Worm (Caenorhabditis elegans): ENCODE measurements around the gene Y37A1A.3.

Y37A1A.3 gene

DNA sequence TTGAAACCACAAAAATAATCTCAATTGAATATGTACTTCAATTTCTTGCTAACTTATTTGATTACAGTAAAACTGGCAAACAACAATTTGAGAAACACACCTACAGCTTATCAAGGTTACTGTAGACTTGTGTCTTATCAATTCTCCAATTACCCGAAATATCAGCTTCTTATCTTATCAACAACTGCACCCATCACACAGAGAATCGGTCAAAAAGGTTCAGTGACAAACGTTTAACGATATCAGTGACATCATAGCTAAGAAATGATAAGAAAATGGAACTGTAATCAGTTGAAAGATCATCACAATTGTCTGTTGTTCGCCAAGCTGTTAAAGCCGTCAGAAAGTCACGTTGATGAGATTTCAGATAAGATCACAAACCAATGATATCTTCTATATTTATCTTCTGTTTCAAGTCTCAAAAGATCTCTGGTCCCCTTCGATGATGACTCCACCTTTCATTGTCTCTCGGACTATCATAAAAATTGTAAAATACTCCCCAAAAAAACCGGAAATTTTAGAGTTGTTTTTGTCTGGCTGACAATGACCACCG is 16.6 kb upstream of the Y37A1A.3 start (continued):
- TF ChIP-seq ceh-44 (GFP tag; IDR thresholded peaks at IDR 0.05) (no peak), mxl-2 (GFP tag; conservative IDR thresholded peaks at IDR 0.05) (0 out of 2 replicates have a peak, but pooled peaks have one; percentile 45), nhr-77 (tag; optimal IDR thresholded peaks at IDR 0.05) (peak; percentile 99), ceh-32 (tag; optimal IDR thresholded peaks at IDR 0.05; ENCODE audit: poor library complexity) (no peak), nhr-102 (tag; optimal IDR thresholded peaks at IDR 0.05) (peak; percentile 89), dmd-6 (GFP tag; IDR thresholded peaks at IDR 0.05) (peak; percentile 100), arid-1 (GFP tag; conservative IDR thresholded peaks at IDR 0.05) (no peak), F49E8.2 (tag; optimal IDR thresholded peaks at IDR 0.05; ENCODE audit: borderline replicate concordance) (no peak), tra-1 (GFP tag; IDR thresholded peaks at IDR 0.05) (peak; percentile 99), ctbp-1 (GFP tag; IDR thresholded peaks at IDR 0.05) (no peak), rbr-2 (tag; optimal IDR thresholded peaks at IDR 0.05) (no peak), nhr-48 (tag; optimal IDR thresholded peaks at IDR 0.05) (peak; percentile 97), nhr-11 (tag; optimal IDR thresholded peaks at IDR 0.05) (peak; percentile 46), snpc-1.2 (GFP tag; IDR thresholded peaks at IDR 0.05) (no peak), pqm-1 (tag; optimal IDR thresholded peaks at IDR 0.05) (peak; percentile 100), ceh-20 (GFP tag; IDR thresholded peaks at IDR 0.05) (peak; percentile 90), nhr-10 (tag; optimal IDR thresholded peaks at IDR 0.05) (peak; percentile 83), zfp-3 (GFP tag; conservative IDR thresholded peaks at IDR 0.05) (0 out of 2 replicates have a peak, but pooled peaks have one; percentile 75), daf-16 (GFP tag; optimal IDR thresholded peaks at IDR 0.05) (peak in 1 of 2 experiments; percentile 73), daf-16 (tag; optimal IDR thresholded peaks at IDR 0.05) (peak; percentile 99), Y75B8A.6 (GFP tag; IDR thresholded peaks at IDR 0.05) (no peak), R02D3.7 (tag; optimal IDR thresholded peaks at IDR 0.05) (no peak), hlh-11 (tag; optimal IDR thresholded peaks at IDR 0.05) (peak; percentile 97), jun-1 (tag; optimal IDR thresholded peaks at IDR 0.05) (peak; percentile 81), set-16 (GFP tag; IDR thresholded peaks at IDR 0.05) (no peak), ZK337.2 (GFP tag; IDR thresholded peaks at IDR 0.05) (no peak), mdl-1 (tag; optimal IDR thresholded peaks at IDR 0.05) (peak in 1 of 2 experiments; percentile 91), zfp-2 (tag; optimal IDR thresholded peaks at IDR 0.05) (no peak), php-3 (GFP tag; IDR thresholded peaks at IDR 0.05) (peak; percentile 96), daf-12 (tag; optimal IDR thresholded peaks at IDR 0.05) (no peak), duxl-1 (tag; optimal IDR thresholded peaks at IDR 0.05; ENCODE audit: poor library complexity) (no peak), dve-1 (tag; optimal IDR thresholded peaks at IDR 0.05; ENCODE audit: insufficient read depth) (peak; percentile 99), aly-2 (tag; optimal IDR thresholded peaks at IDR 0.05) (no peak), unc-62 (GFP tag; optimal IDR thresholded peaks at IDR 0.05 in 1 of 2) (peak; percentile 36), unc-62 (tag; optimal IDR thresholded peaks at IDR 0.05) (no peak), spr-3 (GFP tag; optimal IDR thresholded peaks at IDR 0.05) (no peak), lsy-2 (tag; optimal IDR thresholded peaks at IDR 0.05) (peak; percentile 74 to 96), T20F7.1 (GFP tag; optimal IDR thresholded peaks at IDR 0.05) (peak; percentile 72), mdt-29 (GFP tag; IDR thresholded peaks at IDR 0.05) (0 out of 2 replicates have a peak, but pooled peaks have one; percentile 34), spr-1 (tag; optimal IDR thresholded peaks at IDR 0.05) (no peak), nhr-6 (tag; optimal IDR thresholded peaks at IDR 0.05) (peak; percentile 93), fos-1 (tag; optimal IDR thresholded peaks at IDR 0.05) (peak; percentile 26)

DNA sequence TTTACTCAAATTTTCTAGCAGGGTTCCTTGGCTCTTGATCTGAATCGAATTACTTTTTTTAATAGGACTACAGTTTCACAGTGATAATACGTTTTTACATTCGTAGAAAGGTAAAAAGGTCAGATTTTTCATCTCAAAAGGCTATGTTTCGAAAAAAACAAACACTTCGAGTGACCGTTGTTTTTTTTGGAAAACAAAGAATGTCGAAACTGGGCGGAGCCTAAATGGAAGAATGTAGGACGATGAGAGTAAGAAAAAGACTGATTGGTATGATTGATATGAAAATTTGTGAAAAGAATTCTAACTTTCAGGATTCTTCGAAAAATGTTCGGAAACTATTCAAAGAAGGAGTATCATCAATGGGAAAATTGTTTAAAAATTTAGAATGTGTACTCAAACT is 10.3 kb upstream of the Y37A1A.3 start, which contains the start of gene Y37A1A.2:
Y37A1A.2 (minus strand) TSS at position 101 of the 400 bp plus-strand sequence.
- TF ChIP-seq cey-2 (tag; optimal IDR thresholded peaks at IDR 0.05; ENCODE audit: borderline replicate concordance, insufficient read depth) (no peak), lsy-2 (tag; optimal IDR thresholded peaks at IDR 0.05) (no peak), zfp-3 (GFP tag; conservative IDR thresholded peaks at IDR 0.05) (no peak), snpc-1.2 (GFP tag; IDR thresholded peaks at IDR 0.05) (0 out of 2 replicates have a peak, but pooled peaks have one; percentile 21), attf-4 (tag; optimal IDR thresholded peaks at IDR 0.05) (no peak), lin-38 (GFP tag; IDR thresholded peaks at IDR 0.05) (no peak)
